Worm (Caenorhabditis elegans) whole organism, midembryonic: ENCODE results near the gene R08A2.9.
A peak's percentile ranks its signal among the peaks of the same experiment; 100 is the strongest.

ENCODE experiments used
- T22C8.4 ChIP-seq: fragments of 200-800 bp; sonication (Bioruptor generic); IDR thresholded peaks from 2 replicates; pipeline ENCODE4 v1.3.6; 2022; ENCODE audit warnings: missing genetic modification characterization, missing compliant biosample characterization
- flt-1 ChIP-seq: fragments of 200-800 bp; sonication (Bioruptor generic); IDR thresholded peaks from 2 replicates; pipeline ENCODE4 v1.3.6; 2022; ENCODE audit warnings: missing genetic modification characterization, missing compliant biosample characterization
- klf-2 ChIP-seq: fragments of 200-800 bp; sonication (Bioruptor generic); conservative IDR thresholded peaks from 2 replicates; pipeline ENCODE4 v1.3.6; 2022; ENCODE audit warnings: missing genetic modification reagents, missing genetic modification characterization, missing compliant biosample characterization
- med-1 ChIP-seq: sonication (generic microtip); optimal IDR thresholded peaks from 2 replicates; lab custom pipeline; 2017; ENCODE audit warnings: missing genetic modification characterization, mild to moderate bottlenecking, missing compliant biosample characterization, antibody characterized with exemption, missing genetic modification reagents; ENCODE audit not compliant: insufficient read depth
- tab-1 ChIP-seq: fragments of 200-800 bp; sonication (Bioruptor generic); IDR thresholded peaks from 2 replicates; pipeline ENCODE4 v1.3.6; 2022; ENCODE audit warnings: missing genetic modification characterization, missing compliant biosample characterization
- ztf-29 ChIP-seq: fragments of 200-800 bp; sonication (Bioruptor generic); IDR thresholded peaks from 2 replicates; pipeline ENCODE4 v1.3.6; 2022; ENCODE audit warnings: missing genetic modification reagents, missing genetic modification characterization, missing compliant biosample characterization

DNA sequence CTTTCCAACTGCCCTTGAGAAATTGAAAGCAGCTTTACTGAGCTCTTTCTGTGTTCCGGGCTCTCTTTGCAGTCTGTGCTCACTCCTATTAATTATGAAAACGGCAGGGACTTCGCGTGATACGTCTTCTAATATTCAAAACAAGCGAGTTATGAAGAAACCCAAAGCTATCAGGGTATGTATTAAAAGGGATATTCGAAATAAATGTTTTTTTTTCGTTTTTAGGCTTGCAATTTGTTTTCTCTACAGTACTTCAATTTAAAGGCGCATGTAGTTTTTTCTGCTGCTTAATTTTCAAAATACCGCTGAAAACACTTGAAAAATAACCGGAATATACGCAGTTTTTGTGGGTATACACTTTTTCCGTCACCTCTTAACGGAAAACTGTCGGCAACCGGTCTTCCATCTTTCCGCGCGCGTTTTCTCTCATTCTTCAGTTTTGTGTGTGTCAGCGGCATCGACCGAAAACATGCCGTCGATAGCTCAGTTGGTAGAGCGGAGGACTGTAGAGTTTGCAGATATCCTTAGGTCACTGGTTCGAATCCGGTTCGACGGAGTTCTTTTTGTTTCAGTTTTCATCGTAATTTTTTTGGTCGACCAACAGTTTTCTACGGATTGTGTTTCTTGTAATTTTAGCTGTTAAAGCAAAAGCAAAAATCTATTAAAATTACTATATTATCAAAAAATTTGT is 18.9 kb upstream of the R08A2.9 start, which contains the start of gene gasr-8:
- TF ChIP-seq klf-2 (GFP tag; lab: Robert Waterston, UW) (0 out of 2 replicates have a peak, but pooled peaks have one; percentile 61), tab-1 (peak; percentile 79), ztf-29 (no peak), med-1 (peak; percentile 2), T22C8.4 (GFP tag; lab: Robert Waterston, UW) (peak; percentile 34; the same call in 1 of the 2 replicates), flt-1 (peak; percentile 88)
